Fruit fly (Drosophila melanogaster): ENCODE results near the gene CG32486.

Gene CG32486

DNA sequence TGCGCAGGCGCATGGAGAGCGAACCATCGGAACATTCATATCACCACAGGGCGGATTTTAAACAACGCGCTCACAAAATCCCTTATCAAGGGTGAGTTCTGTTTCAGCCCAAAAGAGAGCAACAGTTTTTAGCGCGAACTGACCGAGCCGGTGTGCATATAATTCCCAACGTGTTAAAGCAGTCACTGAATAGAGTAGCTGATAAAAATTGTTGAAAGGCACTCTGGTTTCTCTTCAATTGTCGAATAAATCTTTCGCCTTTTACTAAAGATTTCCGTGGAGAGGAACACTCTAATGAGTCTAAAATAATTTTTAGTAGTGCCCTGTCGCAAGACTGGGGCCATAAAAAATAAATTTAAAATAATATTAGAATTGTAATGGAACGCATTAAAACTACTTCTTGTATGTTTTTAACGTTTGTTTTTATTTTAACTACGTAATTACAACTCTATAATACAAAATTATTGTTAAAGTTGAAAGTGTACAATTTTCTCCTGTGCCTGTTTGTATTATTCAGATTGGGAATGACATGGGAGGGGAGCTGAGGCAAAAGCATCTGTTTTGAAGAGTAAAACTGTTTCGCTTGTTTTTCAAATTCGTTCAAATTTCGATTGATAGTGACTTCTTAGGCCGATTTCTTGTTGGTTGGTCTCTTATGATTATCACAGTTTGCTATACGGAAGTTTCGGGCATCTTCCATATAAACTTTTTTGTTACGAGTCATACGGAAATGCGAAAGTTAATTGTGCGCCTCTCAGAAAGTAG is 20.1 kb upstream of the CG32486 start (continued):
- no peak for TF ChIP-seq gfzf (GFP tag; optimal IDR thresholded peaks at IDR 0.05)
- peak; percentile 52; the same call in 1 of the 2 replicates for TF ChIP-seq Rfx (GFP tag; IDR thresholded peaks at IDR 0.05)
- no peak for TF ChIP-seq Optix (GFP tag; IDR thresholded peaks at IDR 0.05)
- peak; percentile 61 for TF ChIP-seq CG13624 (GFP tag; optimal IDR thresholded peaks at IDR 0.05)
- TF ChIP-seq sug (tag; optimal IDR thresholded peaks at IDR 0.05) = peak; percentile 28
- TF ChIP-seq zen2 (GFP tag; IDR thresholded peaks at IDR 0.05; ENCODE audit: partially characterized antibody) = peak; percentile 69; the same call in 2 of the 3 replicates
- TF ChIP-seq Pdp1 (GFP tag; optimal IDR thresholded peaks at IDR 0.05) = peak; percentile 34 to 38
- TF ChIP-seq nom (GFP tag; optimal IDR thresholded peaks at IDR 0.05) = peak; percentile 18
- TF ChIP-seq fd3F (GFP tag; optimal IDR thresholded peaks at IDR 0.05) = no peak
- peak; percentile 59; the same call in 1 of the 3 replicates for TF ChIP-seq mld (GFP tag; IDR thresholded peaks at IDR 0.05; ENCODE audit: partially characterized antibody)
- TF ChIP-seq CG9797 (GFP tag; optimal IDR thresholded peaks at IDR 0.05) = no peak
- no peak for TF ChIP-seq CG15073 (GFP tag; optimal IDR thresholded peaks at IDR 0.05)
- TF ChIP-seq grn (GFP tag; optimal IDR thresholded peaks at IDR 0.05) = peak; percentile 31
- peak; percentile 48 for TF ChIP-seq lbe (GFP tag; optimal IDR thresholded peaks at IDR 0.05)
- TF ChIP-seq disco-r (GFP tag; optimal IDR thresholded peaks at IDR 0.05) = no peak
- TF ChIP-seq pros (GFP tag; optimal IDR thresholded peaks at IDR 0.05) = peak; percentile 98
- 0 out of 2 replicates have a peak, but pooled peaks have one; percentile 9 for TF ChIP-seq peb (GFP tag; IDR thresholded peaks at IDR 0.05)
- TF ChIP-seq run (tag; optimal IDR thresholded peaks at IDR 0.05) = no peak
- TF ChIP-seq MESR4 (GFP tag; optimal IDR thresholded peaks at IDR 0.05) = no peak
- no peak for TF ChIP-seq CG7357 (GFP tag; IDR thresholded peaks at IDR 0.05)
- TF ChIP-seq tgo (GFP tag; IDR thresholded peaks at IDR 0.05) = peak; percentile 48; the same call in 2 of the 3 replicates
- TF ChIP-seq CG15269 (tag; optimal IDR thresholded peaks at IDR 0.05) = peak; percentile 50
- no peak for TF ChIP-seq Dref (GFP tag; IDR thresholded peaks at IDR 0.05)
- TF ChIP-seq CG10267 (tag; optimal IDR thresholded peaks at IDR 0.05) = no peak
- TF ChIP-seq CG14860 (GFP tag; IDR thresholded peaks at IDR 0.05; ENCODE audit: partially characterized antibody) = no peak
- TF ChIP-seq CG2129 (GFP tag; IDR thresholded peaks at IDR 0.05; ENCODE audit: partially characterized antibody) = no peak
- TF ChIP-seq ssp (GFP tag; IDR thresholded peaks at IDR 0.05) = no peak
- peak; percentile 34; the same call in 1 of the 3 replicates for TF ChIP-seq HLH4C (GFP tag; IDR thresholded peaks at IDR 0.05; ENCODE audit: partially characterized antibody)
- TF ChIP-seq Taf1 (GFP tag; IDR thresholded peaks at IDR 0.05) = no peak
- TF ChIP-seq CG12299 (tag; optimal IDR thresholded peaks at IDR 0.05) = no peak
- TF ChIP-seq sd (tag; optimal IDR thresholded peaks at IDR 0.05) = no peak
- no peak for TF ChIP-seq pita (GFP tag; optimal IDR thresholded peaks at IDR 0.05)
- no peak for TF ChIP-seq emc (GFP tag; optimal IDR thresholded peaks at IDR 0.05)
- TF ChIP-seq wor (GFP tag; IDR thresholded peaks at IDR 0.05) = no peak
- no peak for TF ChIP-seq CG3065 (GFP tag; optimal IDR thresholded peaks at IDR 0.05)
- 0 out of 2 replicates have a peak, but pooled peaks have one; percentile 26 for TF ChIP-seq unc-4 (GFP tag; IDR thresholded peaks at IDR 0.05; ENCODE audit: partially characterized antibody)
- no peak for TF ChIP-seq CG12942 (GFP tag; optimal IDR thresholded peaks at IDR 0.05)
- peak; percentile 26 for TF ChIP-seq jumu (GFP tag; optimal IDR thresholded peaks at IDR 0.05)
- TF ChIP-seq sna (GFP tag; IDR thresholded peaks at IDR 0.05; ENCODE audit: partially characterized antibody) = no peak
- TF ChIP-seq CG8478 (optimal IDR thresholded peaks at IDR 0.05) = no peak
- TF ChIP-seq Fer3 (tag; optimal IDR thresholded peaks at IDR 0.05) = peak; percentile 49
- TF ChIP-seq bab2 (GFP tag; optimal IDR thresholded peaks at IDR 0.05) = no peak
- TF ChIP-seq Hr39 (optimal IDR thresholded peaks at IDR 0.05) = no peak
- TF ChIP-seq pum (GFP tag; optimal IDR thresholded peaks at IDR 0.05) = no peak
- peak; percentile 25; the same call in 1 of the 2 replicates for TF ChIP-seq Scr (GFP tag; IDR thresholded peaks at IDR 0.05; ENCODE audit: partially characterized antibody)
- no peak for TF ChIP-seq CG17568 (GFP tag; optimal IDR thresholded peaks at IDR 0.05)
- no peak for TF ChIP-seq cad (GFP tag; optimal IDR thresholded peaks at IDR 0.05)
- TF ChIP-seq HmgZ (tag; optimal IDR thresholded peaks at IDR 0.05) = peak; percentile 59
- TF ChIP-seq Dbx (GFP tag; IDR thresholded peaks at IDR 0.05) = peak; percentile 71; the same call in 2 of the 3 replicates

All from whole organism, embryonic.